Fruit fly (Drosophila melanogaster): ENCODE results near the gene Prosbeta4.
A peak's percentile ranks its signal among the peaks of the same experiment; 100 is the strongest.

The Prosbeta4 gene

dm6 chr2L:16715841-16716701, 15.9 kb downstream of the Prosbeta4 start, which contains the start of the genes Cyt-c-d and CG31808 (continued):
- TF ChIP-seq CG2875 (GFP tag; optimal IDR thresholded peaks at IDR 0.05) (peak; percentile 97), Nf-YA (GFP tag; IDR thresholded peaks at IDR 0.05) (peak; percentile 97), cato (GFP tag; optimal IDR thresholded peaks at IDR 0.05; ENCODE audit: borderline replicate concordance) (peak; percentile 95), Meics (GFP tag; optimal IDR thresholded peaks at IDR 0.05) (peak; percentile 95), CG15514 (GFP tag; optimal IDR thresholded peaks at IDR 0.05) (peak; percentile 88), Kr (GFP tag; optimal IDR thresholded peaks at IDR 0.05) (peak; percentile 71), Pdp1 (GFP tag; optimal IDR thresholded peaks at IDR 0.05) (peak; percentile 95 to 98), bab2 (GFP tag; optimal IDR thresholded peaks at IDR 0.05) (peak; percentile 92), Dek (tag; optimal IDR thresholded peaks at IDR 0.05) (peak; percentile 96), Neu2 (GFP tag; optimal IDR thresholded peaks at IDR 0.05; ENCODE audit: borderline replicate concordance) (no peak), croc (GFP tag; conservative IDR thresholded peaks at IDR 0.05) (peak; percentile 97), Atf6 (GFP tag; IDR thresholded peaks at IDR 0.05) (peak; percentile 96)

- TF ChIP-seq stwl (tag; optimal IDR thresholded peaks at IDR 0.05) (peak; percentile 40), trem (tag; optimal IDR thresholded peaks at IDR 0.05) (peak; percentile 19), sens (GFP tag) (peak; percentile 60), abd-A (tag; optimal IDR thresholded peaks at IDR 0.05) (peak; percentile 36), CG9437 (GFP tag; optimal IDR thresholded peaks at IDR 0.05) (peak; percentile 93), Opbp (GFP tag; IDR thresholded peaks at IDR 0.05; ENCODE audit: partially characterized antibody) (no peak), Ets65A (GFP tag) (peak; percentile 73), ftz-f1 (GFP tag; optimal IDR thresholded peaks at IDR 0.05) (peak; percentile 30), CG7745 (tag; optimal IDR thresholded peaks at IDR 0.05) (no peak), Xrp1 (GFP tag; IDR thresholded peaks at IDR 0.05) (no peak), Mad (GFP tag; optimal IDR thresholded peaks at IDR 0.05) (no peak), CG11695 (GFP tag; IDR thresholded peaks at IDR 0.05) (no peak), CG13894 (tag; optimal IDR thresholded peaks at IDR 0.05) (peak; percentile 79), nerfin-1 (tag; optimal IDR thresholded peaks at IDR 0.05) (peak; percentile 14)
These were observed 16.6 kb downstream of the Prosbeta4 start for dm6 chr2L:16715133-16715833.

dm6 chr2L:16713929-16714328, 18.0 kb downstream of the Prosbeta4 start:
- TF ChIP-seq CG13624 (GFP tag; optimal IDR thresholded peaks at IDR 0.05) (no peak), Nf-YA (GFP tag; IDR thresholded peaks at IDR 0.05) (no peak), trem (tag; optimal IDR thresholded peaks at IDR 0.05) (no peak), luna (GFP tag; optimal IDR thresholded peaks at IDR 0.05) (no peak), wor (GFP tag; IDR thresholded peaks at IDR 0.05) (no peak), E2f2 (GFP tag; IDR thresholded peaks at IDR 0.05) (no peak), lab (GFP tag; optimal IDR thresholded peaks at IDR 0.05) (no peak), CG3407 (GFP tag; optimal IDR thresholded peaks at IDR 0.05) (peak; percentile 6), dm (GFP tag; optimal IDR thresholded peaks at IDR 0.05) (no peak), Taf1 (GFP tag; IDR thresholded peaks at IDR 0.05) (no peak), Deaf1 (tag; optimal IDR thresholded peaks at IDR 0.05) (peak; percentile 29), CG1024 (GFP tag; IDR thresholded peaks at IDR 0.05) (no peak), CG4282 (GFP tag; optimal IDR thresholded peaks at IDR 0.05) (no peak), CG17802 (tag; optimal IDR thresholded peaks at IDR 0.05) (no peak), CG9932 (GFP tag; IDR thresholded peaks at IDR 0.05) (no peak), CG1529 (GFP tag; optimal IDR thresholded peaks at IDR 0.05) (peak; percentile 22), CTCF (GFP tag; optimal IDR thresholded peaks at IDR 0.05) (no peak), CG11723 (GFP tag; optimal IDR thresholded peaks at IDR 0.05) (no peak), toy (GFP tag; IDR thresholded peaks at IDR 0.05) (no peak), Rfx (GFP tag; IDR thresholded peaks at IDR 0.05) (no peak), Antp (GFP tag; optimal IDR thresholded peaks at IDR 0.05) (no peak), CG11398 (GFP tag; optimal IDR thresholded peaks at IDR 0.05) (no peak), cas (GFP tag; IDR thresholded peaks at IDR 0.05) (no peak), fu2 (GFP tag; optimal IDR thresholded peaks at IDR 0.05) (no peak)

Measured in whole organism, embryonic.